Worm (Caenorhabditis elegans) whole organism, late embryonic: ENCODE measurements around the gene cpf-1.

ENCODE experiments used
- ceh-48 ChIP-seq: sonication (generic microtip); optimal IDR thresholded peaks from 2 replicates; lab custom pipeline; 2016; ENCODE audit warnings: missing genetic modification characterization, inconsistent platforms, missing compliant biosample characterization
- dmd-4 ChIP-seq: sonication (generic microtip); optimal IDR thresholded peaks from 2 replicates; lab custom pipeline; 2016; ENCODE audit warnings: borderline replicate concordance, missing genetic modification characterization, missing compliant biosample characterization
- hlh-6 ChIP-seq: sonication (generic microtip); optimal IDR thresholded peaks from 2 replicates; lab custom pipeline; 2016; ENCODE audit warnings: missing genotype, missing genetic modification characterization, missing compliant biosample characterization
- npax-4 ChIP-seq: sonication (generic microtip); optimal IDR thresholded peaks from 2 replicates; lab custom pipeline; 2016; ENCODE audit warnings: missing genetic modification characterization, missing compliant biosample characterization
- ref-2 ChIP-seq: sonication (generic microtip); optimal IDR thresholded peaks from 2 replicates; lab custom pipeline; 2016; ENCODE audit warnings: missing genetic modification characterization, missing compliant biosample characterization
- sox-2 ChIP-seq: fragments of 200-800 bp; sonication (Bioruptor generic); IDR thresholded peaks from 2 replicates; pipeline ENCODE4 v1.3.6; 2022; ENCODE audit warnings: missing genetic modification reagents, missing genetic modification characterization, missing compliant biosample characterization
- unc-55 ChIP-seq: sonication (generic microtip); optimal IDR thresholded peaks from 2 replicates; lab custom pipeline; 2017; ENCODE audit warnings: missing biosample characterization, missing genetic modification reagents, missing genetic modification characterization

DNA sequence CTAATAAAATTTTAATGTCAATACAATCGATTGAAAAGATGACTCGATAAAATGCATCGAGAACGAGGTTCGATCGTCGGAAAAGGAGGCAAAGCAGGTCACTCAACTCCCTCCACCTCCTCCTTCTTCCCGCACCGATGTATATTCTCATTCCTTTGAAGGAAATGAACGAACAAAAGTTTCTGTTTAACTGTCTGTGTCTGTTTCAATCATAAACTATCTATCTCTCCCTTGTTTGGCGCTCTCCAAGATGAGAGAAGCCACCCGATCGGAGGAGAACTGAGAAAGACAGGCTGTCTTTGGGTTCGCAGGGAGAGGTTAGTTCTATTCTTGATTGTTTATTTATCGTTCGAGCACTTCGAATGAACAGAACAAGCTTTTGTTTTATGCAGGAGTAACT, 38.9 kb upstream of the cpf-1 start, which contains the start of gene D2085.7:
- TF ChIP-seq hlh-6 (tag; lab: Kevin White, UChicago) = no peak
- TF ChIP-seq npax-4 (tag; lab: Kevin White, UChicago) = no peak
- no peak for TF ChIP-seq ceh-48 (tag; lab: Kevin White, UChicago)
- no peak for TF ChIP-seq sox-2 (GFP tag; lab: Robert Waterston, UW)
- no peak for TF ChIP-seq ref-2
- no peak for TF ChIP-seq unc-55 (GFP tag; lab: Kevin White, UChicago)
- TF ChIP-seq dmd-4 (tag; lab: Kevin White, UChicago) = no peak
